Worm (Caenorhabditis elegans) whole organism, L3 larva: ENCODE data around the gene sec-6.

ENCODE experiments used
- R02D3.7 ChIP-seq: fragments of 150-350 bp; optimal IDR thresholded peaks from 2 replicates; lab custom pipeline; 2014; ENCODE audit warnings: missing biosample characterization, missing genetic modification characterization
- ZK546.5 ChIP-seq: sonication (generic microtip); optimal IDR thresholded peaks from 2 replicates; lab custom pipeline; 2017; ENCODE audit warnings: missing biosample characterization, missing genetic modification characterization
- aly-2 ChIP-seq: fragments of 150-350 bp; optimal IDR thresholded peaks from 2 replicates; lab custom pipeline; 2014; ENCODE audit warnings: missing biosample characterization, missing genetic modification characterization
- ama-1 ChIP-seq: fragments of 150-350 bp; optimal IDR thresholded peaks from 2 replicates; lab custom pipeline; 2018
- ceh-16 ChIP-seq: sonication (generic microtip); optimal IDR thresholded peaks from 2 replicates; lab custom pipeline; 2017; ENCODE audit warnings: missing biosample characterization, missing genetic modification characterization
- ceh-28 ChIP-seq: fragments of 150-350 bp; optimal IDR thresholded peaks from 2 replicates; lab custom pipeline; 2014; ENCODE audit warnings: missing biosample characterization, missing genetic modification reagents, missing genetic modification characterization
- ceh-82 ChIP-seq: fragments of 150-350 bp; optimal IDR thresholded peaks from 2 replicates; lab custom pipeline; 2014; ENCODE audit warnings: missing biosample characterization, missing genetic modification characterization
- daf-12 ChIP-seq: fragments of 150-350 bp; optimal IDR thresholded peaks from 2 replicates; lab custom pipeline; 2014; ENCODE audit warnings: missing biosample characterization, missing genetic modification reagents, missing genetic modification characterization
- egl-27 ChIP-seq: sonication (generic microtip); optimal IDR thresholded peaks from 4 replicates; lab custom pipeline; 2017; ENCODE audit warnings: missing biosample characterization, missing genetic modification reagents, missing genetic modification characterization
- egl-5 ChIP-seq: fragments of 150-350 bp; optimal IDR thresholded peaks from 2 replicates; lab custom pipeline; 2017; ENCODE audit warnings: missing biosample characterization, missing genetic modification reagents, missing genetic modification characterization, inconsistent platforms
- elt-1 ChIP-seq: fragments of 150-350 bp; optimal IDR thresholded peaks from 2 replicates; lab custom pipeline; 2014; ENCODE audit warnings: missing biosample characterization, missing genetic modification characterization
- elt-2 ChIP-seq: sonication (generic microtip); optimal IDR thresholded peaks from 2 replicates; lab custom pipeline; 2016; ENCODE audit warnings: missing genetic modification reagents, mild to moderate bottlenecking, missing genetic modification characterization, missing compliant biosample characterization
- elt-3 ChIP-seq, 3 experiments: fragments of 150-350 bp in 1 of 3; sonication (generic microtip) in 2 of 3; optimal IDR thresholded peaks; 2 replicates in 2 of 3; 4 replicates in 1 of 3; lab custom pipeline; 2014 to 2017; ENCODE audit warnings: missing biosample characterization in 3 of 3, missing genetic modification characterization in 3 of 3
- eor-1 ChIP-seq, 2 experiments: fragments of 150-350 bp; optimal IDR thresholded peaks; 2 replicates each; lab custom pipeline; 2014 to 2018; ENCODE audit warnings: missing biosample characterization in 2 of 2, missing genetic modification characterization in 2 of 2
- fkh-10 ChIP-seq: sonication (generic microtip); optimal IDR thresholded peaks from 2 replicates; lab custom pipeline; 2017; ENCODE audit warnings: missing biosample characterization, missing genetic modification reagents, missing genetic modification characterization
- fkh-2 ChIP-seq: fragments of 150-350 bp; optimal IDR thresholded peaks from 2 replicates; lab custom pipeline; 2014; ENCODE audit warnings: missing biosample characterization, missing genetic modification reagents, missing genetic modification characterization
- fos-1 ChIP-seq: fragments of 150-350 bp; optimal IDR thresholded peaks from 2 replicates; lab custom pipeline; 2014; ENCODE audit warnings: missing biosample characterization, missing genetic modification characterization
- hmg-11 ChIP-seq: sonication (generic microtip); optimal IDR thresholded peaks from 2 replicates; lab custom pipeline; 2016; ENCODE audit warnings: missing genetic modification characterization, missing compliant biosample characterization
- jun-1 ChIP-seq: fragments of 150-350 bp; optimal IDR thresholded peaks from 2 replicates; lab custom pipeline; 2014; ENCODE audit warnings: missing biosample characterization, missing genetic modification reagents, missing genetic modification characterization
- lin-15B ChIP-seq: fragments of 150-350 bp; optimal IDR thresholded peaks from 2 replicates; lab custom pipeline; 2014; ENCODE audit warnings: missing biosample characterization, missing genetic modification characterization
- lin-39 ChIP-seq: fragments of 150-350 bp; optimal IDR thresholded peaks from 2 replicates; lab custom pipeline; 2018; ENCODE audit warnings: missing biosample characterization, missing genetic modification reagents, missing genetic modification characterization
- lsy-12 ChIP-seq: sonication (generic microtip); optimal IDR thresholded peaks from 2 replicates; lab custom pipeline; 2016; ENCODE audit warnings: mild to moderate bottlenecking, missing genetic modification characterization, missing compliant biosample characterization
- mdl-1 ChIP-seq: fragments of 150-350 bp; optimal IDR thresholded peaks from 2 replicates; lab custom pipeline; 2014; ENCODE audit warnings: missing biosample characterization, missing genetic modification characterization
- mml-1 ChIP-seq: fragments of 150-350 bp; sonication (generic microtip); optimal IDR thresholded peaks from 3 replicates; lab custom pipeline; 2014; ENCODE audit warnings: missing biosample characterization, missing genetic modification characterization
- nfya-1 ChIP-seq: sonication (generic microtip); optimal IDR thresholded peaks from 2 replicates; lab custom pipeline; 2017; ENCODE audit warnings: missing genetic modification characterization, mild to moderate bottlenecking, missing compliant biosample characterization, antibody characterized with exemption, moderate library complexity; ENCODE audit not compliant: insufficient read depth
- nhr-11 ChIP-seq: fragments of 150-350 bp; optimal IDR thresholded peaks from 2 replicates; lab custom pipeline; 2014; ENCODE audit warnings: missing biosample characterization, missing genetic modification characterization
- nhr-12 ChIP-seq: fragments of 150-350 bp; optimal IDR thresholded peaks from 2 replicates; lab custom pipeline; 2014; ENCODE audit warnings: missing biosample characterization, missing genetic modification characterization
- nhr-23 ChIP-seq: fragments of 150-350 bp; optimal IDR thresholded peaks from 2 replicates; lab custom pipeline; 2014; ENCODE audit warnings: missing biosample characterization, missing genetic modification reagents, missing genetic modification characterization
- nhr-237 ChIP-seq: fragments of 150-350 bp; optimal IDR thresholded peaks from 2 replicates; lab custom pipeline; 2014; ENCODE audit warnings: missing biosample characterization, missing genetic modification characterization
- nhr-25 ChIP-seq: sonication (generic microtip); optimal IDR thresholded peaks from 2 replicates; lab custom pipeline; 2017; ENCODE audit warnings: missing biosample characterization, missing genetic modification characterization
- nhr-28 ChIP-seq: fragments of 150-350 bp; optimal IDR thresholded peaks from 2 replicates; lab custom pipeline; 2014; ENCODE audit warnings: missing biosample characterization, missing genetic modification characterization
- nhr-43 ChIP-seq: sonication (generic microtip); optimal IDR thresholded peaks from 2 replicates; lab custom pipeline; 2016; ENCODE audit warnings: mild to moderate bottlenecking, missing genetic modification characterization, missing compliant biosample characterization; ENCODE audit not compliant: poor library complexity, severe bottlenecking
- nhr-76 ChIP-seq: fragments of 150-350 bp; sonication (generic microtip); optimal IDR thresholded peaks from 5 replicates; lab custom pipeline; 2014; ENCODE audit warnings: missing biosample characterization, missing genetic modification characterization
- pha-4 ChIP-seq: fragments of 150-350 bp; optimal IDR thresholded peaks from 2 replicates; lab custom pipeline; 2014; ENCODE audit warnings: missing biosample characterization, missing genetic modification reagents, missing genetic modification characterization
- pqm-1 ChIP-seq: fragments of 150-350 bp; optimal IDR thresholded peaks from 2 replicates; lab custom pipeline; 2017; ENCODE audit warnings: missing biosample characterization, missing genetic modification characterization, inconsistent platforms
- sea-2 ChIP-seq: fragments of 150-350 bp; sonication (generic microtip); optimal IDR thresholded peaks from 4 replicates; lab custom pipeline; 2014; ENCODE audit warnings: missing biosample characterization, missing genetic modification reagents, missing genetic modification characterization
- skn-1 ChIP-seq: fragments of 150-350 bp; optimal IDR thresholded peaks from 2 replicates; lab custom pipeline; 2014; ENCODE audit warnings: missing biosample characterization, missing genetic modification characterization
- unc-39 ChIP-seq: sonication (generic microtip); optimal IDR thresholded peaks from 4 replicates; lab custom pipeline; 2017; ENCODE audit warnings: missing biosample characterization, missing genetic modification characterization
- unc-62 ChIP-seq: fragments of 150-350 bp; sonication (generic microtip); optimal IDR thresholded peaks from 4 replicates; lab custom pipeline; 2014; ENCODE audit warnings: missing biosample characterization, missing genetic modification reagents, missing genetic modification characterization
- zag-1 ChIP-seq: fragments of 150-350 bp; optimal IDR thresholded peaks from 2 replicates; lab custom pipeline; 2014; ENCODE audit warnings: missing biosample characterization, missing genetic modification characterization
- ztf-11 ChIP-seq: fragments of 150-350 bp; optimal IDR thresholded peaks from 2 replicates; lab custom pipeline; 2014; ENCODE audit warnings: missing biosample characterization, missing genetic modification characterization

Gene sec-6

ce11 chrII:5351799-5352198, 7.6 kb upstream of the sec-6 start, which contains the start of gene F09E5.7:
Gene F09E5.7 (plus strand): TSS chrII:5352099.
- TF ChIP-seq mdl-1: no peak
- no peak for TF ChIP-seq nhr-28 (tag; lab: Kevin White, UChicago)
- TF ChIP-seq ZK546.5 (tag; lab: Kevin White, UChicago): no peak
- TF ChIP-seq nhr-76 (tag; lab: Kevin White, UChicago): no peak
- no peak for TF ChIP-seq nhr-11 (tag; lab: Kevin White, UChicago)
- TF ChIP-seq unc-62 (GFP tag; lab: Kevin White, UChicago): no peak
- TF ChIP-seq fos-1 (tag; lab: Kevin White, UChicago): no peak
- TF ChIP-seq nhr-237 (tag; lab: Kevin White, UChicago): no peak
- TF ChIP-seq ama-1 (lab: Kevin White, UChicago): no peak
- no peak for TF ChIP-seq sea-2 (GFP tag; lab: Kevin White, UChicago)
- TF ChIP-seq ceh-82: no peak
- no peak for TF ChIP-seq nfya-1 (tag; lab: Kevin White, UChicago)
- no peak for TF ChIP-seq fkh-10
- no peak for TF ChIP-seq elt-1
- no peak for TF ChIP-seq nhr-12 (tag; lab: Kevin White, UChicago)
- TF ChIP-seq skn-1 (tag; lab: Kevin White, UChicago): no peak
- no peak for TF ChIP-seq egl-5
- TF ChIP-seq, all 47 proteins: peak for 0

ce11 chrII:5353642-5354041, 5.7 kb upstream of the sec-6 start:
- TF ChIP-seq elt-2 (tag; lab: Kevin White, UChicago): peak; percentile 37
- no peak for TF ChIP-seq ceh-82
- TF ChIP-seq lsy-12 (tag; lab: Kevin White, UChicago): peak; percentile 70
- TF ChIP-seq nfya-1 (tag; lab: Kevin White, UChicago): no peak
- peak; percentile 70 for TF ChIP-seq nhr-43 (tag; lab: Kevin White, UChicago)

- no peak for TF ChIP-seq jun-1 (tag; lab: Kevin White, UChicago)
- TF ChIP-seq zag-1 (tag; lab: Kevin White, UChicago): no peak
- no peak for TF ChIP-seq egl-27 (tag; lab: Kevin White, UChicago)
- TF ChIP-seq daf-12 (tag; lab: Kevin White, UChicago): no peak
- TF ChIP-seq unc-62 (GFP tag; lab: Kevin White, UChicago): no peak
- no peak for TF ChIP-seq ama-1 (lab: Kevin White, UChicago)
- TF ChIP-seq mdl-1: no peak
- no peak for TF ChIP-seq pqm-1 (tag; lab: Kevin White, UChicago)
- no peak for TF ChIP-seq elt-1
- TF ChIP-seq eor-1 (tag; optimal IDR thresholded peaks at IDR 0.05; lab: Kevin White, UChicago): no peak
- no peak for TF ChIP-seq ztf-11
- no peak for TF ChIP-seq nhr-23 (tag; lab: Kevin White, UChicago)
- no peak for TF ChIP-seq elt-3 (tag; optimal IDR thresholded peaks at IDR 0.05; lab: Kevin White, UChicago)
- no peak for TF ChIP-seq lin-15B (tag; lab: Kevin White, UChicago)
These were observed 4.0 kb upstream of the sec-6 start, which contains the start of gene srg-69 for ce11 chrII:5355384-5355783. Gene srg-69 (plus strand): TSS chrII:5355684.

- TF ChIP-seq mml-1 (tag; lab: Kevin White, UChicago) (no peak), aly-2 (tag; lab: Kevin White, UChicago) (no peak), mdl-1 (no peak), hmg-11 (tag; lab: Kevin White, UChicago) (peak; percentile 70), nhr-76 (tag; lab: Kevin White, UChicago) (no peak), unc-39 (no peak), ZK546.5 (tag; lab: Kevin White, UChicago) (no peak), fkh-10 (peak; percentile 58), fos-1 (tag; lab: Kevin White, UChicago) (no peak), nhr-43 (tag; lab: Kevin White, UChicago) (peak; percentile 88), elt-3 (tag; optimal IDR thresholded peaks at IDR 0.05; lab: Kevin White, UChicago) (no peak), R02D3.7 (tag; lab: Kevin White, UChicago) (peak; percentile 98), ceh-16 (no peak), nhr-23 (tag; lab: Kevin White, UChicago) (peak; percentile 62), jun-1 (tag; lab: Kevin White, UChicago) (peak; percentile 35), nhr-12 (tag; lab: Kevin White, UChicago) (no peak), elt-2 (tag; lab: Kevin White, UChicago) (peak; percentile 85), egl-5 (peak; percentile 51), nhr-25 (peak; percentile 70), fkh-2 (no peak), nhr-28 (tag; lab: Kevin White, UChicago) (no peak), lsy-12 (tag; lab: Kevin White, UChicago) (peak; percentile 71), ceh-82 (peak; percentile 78), nhr-237 (tag; lab: Kevin White, UChicago) (no peak), daf-12 (tag; lab: Kevin White, UChicago) (no peak), pha-4 (tag; lab: Kevin White, UChicago) (peak; percentile 75), lin-15B (tag; lab: Kevin White, UChicago) (peak; percentile 89), zag-1 (tag; lab: Kevin White, UChicago) (no peak), eor-1 (tag; optimal IDR thresholded peaks at IDR 0.05; lab: Kevin White, UChicago) (no peak), lin-39 (peak; percentile 80), pqm-1 (tag; lab: Kevin White, UChicago) (peak; percentile 39), nhr-11 (tag; lab: Kevin White, UChicago) (no peak), egl-27 (tag; lab: Kevin White, UChicago) (no peak), ceh-28 (tag; lab: Kevin White, UChicago) (peak; percentile 70), unc-62 (GFP tag; lab: Kevin White, UChicago) (no peak), elt-1 (no peak)
These were observed 1.1 kb upstream of the sec-6 start, which contains the start of the genes F09E5.11 and bmy-1 for ce11 chrII:5358137-5358745. Gene F09E5.11 (minus strand): TSS chrII:5358187. Gene bmy-1 (plus strand): TSS chrII:5358695.
